Worm (Caenorhabditis elegans): ENCODE data around the gene F33A8.4.

The F33A8.4 gene

ce11 chrII:11086770-11087169, 37.9 kb upstream of the F33A8.4 start:
- TF ChIP-seq tbx-11 (GFP tag; IDR thresholded peaks at IDR 0.05): no peak
- TF ChIP-seq ceh-13 (GFP tag; optimal IDR thresholded peaks at IDR 0.05): no peak
- TF ChIP-seq pes-1 (GFP tag; IDR thresholded peaks at IDR 0.05): no peak
- no peak for TF ChIP-seq ceh-36 (tag; optimal IDR thresholded peaks at IDR 0.05)
- TF ChIP-seq scrt-1 (GFP tag; IDR thresholded peaks at IDR 0.05): no peak
- TF ChIP-seq ama-1 (optimal IDR thresholded peaks at IDR 0.05): no peak
- no peak for TF ChIP-seq hmbx-1 (tag; optimal IDR thresholded peaks at IDR 0.05)
- TF ChIP-seq F13C5.2 (tag; optimal IDR thresholded peaks at IDR 0.05): no peak
- no peak for TF ChIP-seq hnd-1 (tag; optimal IDR thresholded peaks at IDR 0.05)
- no peak for TF ChIP-seq aly-1 (tag; optimal IDR thresholded peaks at IDR 0.05)
- no peak for TF ChIP-seq tra-4 (tag; optimal IDR thresholded peaks at IDR 0.05)
- no peak for TF ChIP-seq hmg-4 (GFP tag; optimal IDR thresholded peaks at IDR 0.05)
- TF ChIP-seq sea-1 (GFP tag; conservative IDR thresholded peaks at IDR 0.05): no peak
- no peak for TF ChIP-seq B0310.2 (tag; optimal IDR thresholded peaks at IDR 0.05)
- no peak for TF ChIP-seq ets-7 (tag; optimal IDR thresholded peaks at IDR 0.05)
- TF ChIP-seq flt-1 (GFP tag; IDR thresholded peaks at IDR 0.05): no peak
- TF ChIP-seq tbx-37 (GFP tag; conservative IDR thresholded peaks at IDR 0.05): no peak

- TF ChIP-seq hmg-4 (GFP tag; optimal IDR thresholded peaks at IDR 0.05) (no peak), ets-7 (tag; optimal IDR thresholded peaks at IDR 0.05) (no peak), tbx-11 (GFP tag; IDR thresholded peaks at IDR 0.05) (no peak), hmbx-1 (tag; optimal IDR thresholded peaks at IDR 0.05) (no peak), B0310.2 (tag; optimal IDR thresholded peaks at IDR 0.05) (no peak), pes-1 (GFP tag; IDR thresholded peaks at IDR 0.05) (no peak)
Observed at ce11 chrII:11076550-11076949, 27.7 kb upstream of the F33A8.4 start.

- TF ChIP-seq flt-1 (GFP tag; IDR thresholded peaks at IDR 0.05) (no peak), aly-1 (tag; optimal IDR thresholded peaks at IDR 0.05) (no peak), B0310.2 (tag; optimal IDR thresholded peaks at IDR 0.05) (no peak), tbx-37 (GFP tag; conservative IDR thresholded peaks at IDR 0.05) (no peak), hnd-1 (tag; optimal IDR thresholded peaks at IDR 0.05) (no peak), tbx-11 (GFP tag; IDR thresholded peaks at IDR 0.05) (no peak), ceh-36 (tag; optimal IDR thresholded peaks at IDR 0.05) (no peak)
Observed at ce11 chrII:11072565-11072964, 23.7 kb upstream of the F33A8.4 start.

- TF ChIP-seq tra-4 (tag; optimal IDR thresholded peaks at IDR 0.05) (no peak), hmbx-1 (tag; optimal IDR thresholded peaks at IDR 0.05) (no peak), ama-1 (optimal IDR thresholded peaks at IDR 0.05) (no peak), pes-1 (GFP tag; IDR thresholded peaks at IDR 0.05) (no peak), tbx-11 (GFP tag; IDR thresholded peaks at IDR 0.05) (no peak), hmg-4 (GFP tag; optimal IDR thresholded peaks at IDR 0.05) (no peak), flt-1 (GFP tag; IDR thresholded peaks at IDR 0.05) (no peak)
Observed at ce11 chrII:11064191-11064695, 15.4 kb upstream of the F33A8.4 start.

ce11 chrII:11057256-11057655, 8.4 kb upstream of the F33A8.4 start:
- TF ChIP-seq sea-1 (GFP tag; conservative IDR thresholded peaks at IDR 0.05): no peak

- TF ChIP-seq hmbx-1 (tag; optimal IDR thresholded peaks at IDR 0.05): no peak
- no peak for TF ChIP-seq B0310.2 (tag; optimal IDR thresholded peaks at IDR 0.05)
- TF ChIP-seq hnd-1 (tag; optimal IDR thresholded peaks at IDR 0.05): no peak
- no peak for TF ChIP-seq tbx-37 (GFP tag; conservative IDR thresholded peaks at IDR 0.05)
- TF ChIP-seq tbx-11 (GFP tag; IDR thresholded peaks at IDR 0.05): no peak
- no peak for TF ChIP-seq ceh-13 (GFP tag; optimal IDR thresholded peaks at IDR 0.05)
- no peak for TF ChIP-seq aly-1 (tag; optimal IDR thresholded peaks at IDR 0.05)
- no peak for TF ChIP-seq flt-1 (GFP tag; IDR thresholded peaks at IDR 0.05)
- no peak for TF ChIP-seq ama-1 (optimal IDR thresholded peaks at IDR 0.05)
- no peak for TF ChIP-seq tra-4 (tag; optimal IDR thresholded peaks at IDR 0.05)
- no peak for TF ChIP-seq ets-7 (tag; optimal IDR thresholded peaks at IDR 0.05)
- TF ChIP-seq ceh-36 (tag; optimal IDR thresholded peaks at IDR 0.05): no peak
- no peak for TF ChIP-seq pes-1 (GFP tag; IDR thresholded peaks at IDR 0.05)
- no peak for TF ChIP-seq F13C5.2 (tag; optimal IDR thresholded peaks at IDR 0.05)
- TF ChIP-seq hmg-4 (GFP tag; optimal IDR thresholded peaks at IDR 0.05): no peak
- TF ChIP-seq sea-1 (GFP tag; conservative IDR thresholded peaks at IDR 0.05): no peak
- TF ChIP-seq scrt-1 (GFP tag; IDR thresholded peaks at IDR 0.05): no peak
Observed at ce11 chrII:11055223-11055622, 6.4 kb upstream of the F33A8.4 start, which contains the start of gene F45E10.2. F45E10.2 (minus strand) TSS chrII:11055323.

- TF ChIP-seq hmg-4 (GFP tag; optimal IDR thresholded peaks at IDR 0.05) (no peak), aly-1 (tag; optimal IDR thresholded peaks at IDR 0.05) (no peak), flt-1 (GFP tag; IDR thresholded peaks at IDR 0.05) (no peak), pes-1 (GFP tag; IDR thresholded peaks at IDR 0.05) (no peak), ceh-13 (GFP tag; optimal IDR thresholded peaks at IDR 0.05) (no peak), scrt-1 (GFP tag; IDR thresholded peaks at IDR 0.05) (no peak), hmbx-1 (tag; optimal IDR thresholded peaks at IDR 0.05) (no peak), sea-1 (GFP tag; conservative IDR thresholded peaks at IDR 0.05) (no peak), ceh-36 (tag; optimal IDR thresholded peaks at IDR 0.05) (no peak), ets-7 (tag; optimal IDR thresholded peaks at IDR 0.05) (no peak), tbx-11 (GFP tag; IDR thresholded peaks at IDR 0.05) (no peak), ama-1 (optimal IDR thresholded peaks at IDR 0.05) (no peak), B0310.2 (tag; optimal IDR thresholded peaks at IDR 0.05) (no peak), tbx-37 (GFP tag; conservative IDR thresholded peaks at IDR 0.05) (no peak), tra-4 (tag; optimal IDR thresholded peaks at IDR 0.05) (no peak), hnd-1 (tag; optimal IDR thresholded peaks at IDR 0.05) (no peak), F13C5.2 (tag; optimal IDR thresholded peaks at IDR 0.05) (no peak)
Observed at ce11 chrII:11052526-11052925, 3.7 kb upstream of the F33A8.4 start.

ce11 chrII:11050678-11051077, 1.8 kb upstream of the F33A8.4 start:
- TF ChIP-seq flt-1 (GFP tag; IDR thresholded peaks at IDR 0.05) (no peak), F13C5.2 (tag; optimal IDR thresholded peaks at IDR 0.05) (no peak), hmg-4 (GFP tag; optimal IDR thresholded peaks at IDR 0.05) (no peak), hnd-1 (tag; optimal IDR thresholded peaks at IDR 0.05) (no peak), sea-1 (GFP tag; conservative IDR thresholded peaks at IDR 0.05) (no peak), ceh-13 (GFP tag; optimal IDR thresholded peaks at IDR 0.05) (no peak), scrt-1 (GFP tag; IDR thresholded peaks at IDR 0.05) (no peak), tbx-11 (GFP tag; IDR thresholded peaks at IDR 0.05) (no peak), B0310.2 (tag; optimal IDR thresholded peaks at IDR 0.05) (no peak), ceh-36 (tag; optimal IDR thresholded peaks at IDR 0.05) (no peak), pes-1 (GFP tag; IDR thresholded peaks at IDR 0.05) (no peak), aly-1 (tag; optimal IDR thresholded peaks at IDR 0.05) (no peak), tra-4 (tag; optimal IDR thresholded peaks at IDR 0.05) (no peak), tbx-37 (GFP tag; conservative IDR thresholded peaks at IDR 0.05) (no peak)

Data from whole organism, early embryonic.